Worm (Caenorhabditis elegans): ENCODE measurements around the gene rap-3.

The rap-3 gene

DNA sequence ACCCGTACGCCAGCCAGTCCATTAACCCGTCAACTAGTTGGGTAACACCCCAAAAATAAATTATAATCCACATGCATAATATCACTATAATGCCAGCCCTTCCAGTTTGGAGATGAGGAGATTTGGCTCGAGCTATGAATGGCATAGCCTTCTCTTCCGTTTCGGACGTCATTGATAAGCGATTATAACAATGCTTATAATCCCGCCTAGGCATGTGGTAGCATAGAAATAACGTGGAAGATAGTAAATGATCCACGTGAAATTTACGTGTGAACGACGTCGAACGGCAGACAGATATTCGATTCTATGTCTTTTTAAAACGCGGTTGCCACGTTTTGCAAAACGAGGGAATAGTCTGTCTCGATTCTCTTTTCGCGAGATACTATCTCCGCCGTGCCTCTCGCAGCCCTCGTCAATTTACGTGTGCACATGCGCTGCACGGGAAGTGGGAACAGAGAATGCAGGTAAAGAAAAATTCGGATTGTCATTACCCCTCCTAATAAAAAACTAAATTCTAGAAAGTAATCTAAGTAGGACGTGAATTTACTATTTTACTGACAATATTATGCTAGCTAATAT, 28.2 kb upstream of the rap-3 start (continued):
- TF ChIP-seq vab-15 (tag; optimal IDR thresholded peaks at IDR 0.05) = no peak
- TF ChIP-seq blmp-1 (tag; optimal IDR thresholded peaks at IDR 0.05) = peak; percentile 25
- no peak for TF ChIP-seq Y116A8C.19 (tag; optimal IDR thresholded peaks at IDR 0.05; ENCODE audit: borderline replicate concordance)
- no peak for TF ChIP-seq jun-1 (tag; optimal IDR thresholded peaks at IDR 0.05)
- no peak for TF ChIP-seq ces-1 (GFP tag; optimal IDR thresholded peaks at IDR 0.05)
- no peak for TF ChIP-seq nhr-47 (tag; optimal IDR thresholded peaks at IDR 0.05)
- TF ChIP-seq fos-1 (tag; optimal IDR thresholded peaks at IDR 0.05) = no peak
- peak; percentile 25 for TF ChIP-seq nhr-71 (tag; optimal IDR thresholded peaks at IDR 0.05)
- no peak for TF ChIP-seq mef-2 (tag; optimal IDR thresholded peaks at IDR 0.05)
- TF ChIP-seq sptf-1 (tag; optimal IDR thresholded peaks at IDR 0.05) = no peak
- no peak for TF ChIP-seq pqm-1 (tag; optimal IDR thresholded peaks at IDR 0.05)
- no peak for TF ChIP-seq nhr-237 (tag; optimal IDR thresholded peaks at IDR 0.05)
- peak; percentile 55 for TF ChIP-seq lin-14 (GFP tag; optimal IDR thresholded peaks at IDR 0.05)
- TF ChIP-seq ceh-63 (GFP tag; optimal IDR thresholded peaks at IDR 0.05) = no peak
- no peak for TF ChIP-seq nhr-28 (tag; optimal IDR thresholded peaks at IDR 0.05)
- no peak for TF ChIP-seq mdl-1 (tag; optimal IDR thresholded peaks at IDR 0.05)
- no peak for TF ChIP-seq isw-1 (GFP tag; IDR thresholded peaks at IDR 0.05)
- no peak for TF ChIP-seq tlp-1 (tag; optimal IDR thresholded peaks at IDR 0.05)
- no peak for TF ChIP-seq nhr-90 (tag; optimal IDR thresholded peaks at IDR 0.05; ENCODE audit: poor library complexity)
- peak; percentile 8 for TF ChIP-seq F16B12.6 (tag; optimal IDR thresholded peaks at IDR 0.05)
- TF ChIP-seq hlh-4 (tag; optimal IDR thresholded peaks at IDR 0.05) = no peak
- peak in 1 of 3 experiments; percentile 0 for TF ChIP-seq ceh-82 (tag; optimal IDR thresholded peaks at IDR 0.05)
- TF ChIP-seq zag-1 (tag; optimal IDR thresholded peaks at IDR 0.05) = no peak
- TF ChIP-seq lin-13 (GFP tag; optimal IDR thresholded peaks at IDR 0.05) = no peak
- TF ChIP-seq snu-23 (GFP tag; optimal IDR thresholded peaks at IDR 0.05) = peak; percentile 51
- no peak for TF ChIP-seq lin-39 (tag; optimal IDR thresholded peaks at IDR 0.05)
- TF ChIP-seq dsc-1 (tag; optimal IDR thresholded peaks at IDR 0.05) = peak; percentile 54
- TF ChIP-seq aha-1 (tag; optimal IDR thresholded peaks at IDR 0.05) = no peak
- TF ChIP-seq mep-1 (tag; optimal IDR thresholded peaks at IDR 0.05) = peak; percentile 5
- no peak for TF ChIP-seq nhr-12 (tag; optimal IDR thresholded peaks at IDR 0.05)
- no peak for TF ChIP-seq tbx-2 (tag; optimal IDR thresholded peaks at IDR 0.05)
- peak in 1 of 2 experiments; percentile 23 for TF ChIP-seq lin-35 (GFP tag; optimal IDR thresholded peaks at IDR 0.05)
- no peak for TF ChIP-seq lir-3 (tag; optimal IDR thresholded peaks at IDR 0.05; ENCODE audit: poor library complexity)
- no peak for TF ChIP-seq ets-5 (GFP tag; IDR thresholded peaks at IDR 0.05)
- peak; percentile 4; the same call in 1 of the 2 replicates for TF ChIP-seq nhr-19 (GFP tag; conservative IDR thresholded peaks at IDR 0.05)
- no peak for TF ChIP-seq nhr-11 (tag; optimal IDR thresholded peaks at IDR 0.05)
- TF ChIP-seq hlh-17 (GFP tag; optimal IDR thresholded peaks at IDR 0.05; ENCODE audit: borderline replicate concordance) = no peak

DNA sequence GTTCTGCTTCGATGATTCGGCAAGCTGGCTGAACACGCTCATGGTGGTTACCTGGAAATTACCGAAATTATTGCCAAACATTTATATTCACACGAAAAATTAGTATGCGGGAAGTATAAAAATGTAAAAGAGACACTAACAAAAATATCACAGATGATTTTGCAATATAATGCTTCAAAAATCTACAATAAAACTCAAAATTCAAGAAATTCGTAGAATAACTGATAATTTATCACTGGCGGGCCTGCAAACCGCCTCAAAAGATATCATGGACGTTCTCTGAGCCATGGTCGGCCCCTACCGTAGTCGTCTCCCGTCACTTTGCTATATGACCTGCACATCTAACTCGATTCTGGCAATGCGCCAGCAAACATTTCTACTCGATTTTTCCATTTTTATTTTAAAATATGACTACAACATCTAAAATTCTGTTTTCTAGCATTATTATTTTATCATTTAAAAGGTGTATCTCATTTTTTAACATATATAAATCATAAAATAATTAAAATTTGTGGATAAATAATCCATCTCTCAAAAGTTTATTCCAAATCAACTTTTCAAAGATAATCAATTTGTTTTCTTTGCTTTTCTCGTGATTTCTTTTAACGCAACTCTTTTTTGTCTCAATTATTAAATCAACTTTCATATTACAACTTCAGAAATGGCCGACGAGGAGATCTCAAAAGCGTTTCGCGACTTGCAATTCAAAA, 27.5 kb upstream of the rap-3 start, which contains the start of the genes F01G4.6 and pfd-1:
Gene F01G4.6 (minus strand): TSS at position 51 of the 710 bp plus-strand sequence.
Gene pfd-1 (plus strand): TSS at position 660 of the 710 bp plus-strand sequence.
- TF ChIP-seq unc-62 (GFP tag; optimal IDR thresholded peaks at IDR 0.05) = no peak
- TF ChIP-seq fkh-8 (tag; optimal IDR thresholded peaks at IDR 0.05) = peak; percentile 95
- no peak for TF ChIP-seq Y116A8C.19 (tag; optimal IDR thresholded peaks at IDR 0.05; ENCODE audit: borderline replicate concordance)
- TF ChIP-seq mef-2 (tag; optimal IDR thresholded peaks at IDR 0.05) = peak; percentile 53
- peak; percentile 64 for TF ChIP-seq fkh-4 (tag; optimal IDR thresholded peaks at IDR 0.05; ENCODE audit: borderline replicate concordance)
- no peak for TF ChIP-seq sptf-1 (tag; optimal IDR thresholded peaks at IDR 0.05)
- TF ChIP-seq lsy-2 (tag; optimal IDR thresholded peaks at IDR 0.05) = peak; percentile 99
- peak; percentile 37 for TF ChIP-seq aha-1 (tag; optimal IDR thresholded peaks at IDR 0.05)
- TF ChIP-seq pax-3 (tag; optimal IDR thresholded peaks at IDR 0.05) = peak; percentile 91
- TF ChIP-seq zip-4 (GFP tag; optimal IDR thresholded peaks at IDR 0.05) = peak; percentile 83
- peak; percentile 83 for TF ChIP-seq vab-15 (tag; optimal IDR thresholded peaks at IDR 0.05)
- TF ChIP-seq ets-5 (GFP tag; IDR thresholded peaks at IDR 0.05) = no peak
- TF ChIP-seq lin-14 (GFP tag; optimal IDR thresholded peaks at IDR 0.05) = peak; percentile 96
- peak; percentile 93 for TF ChIP-seq lin-13 (GFP tag; optimal IDR thresholded peaks at IDR 0.05)
- no peak for TF ChIP-seq egl-27 (tag; optimal IDR thresholded peaks at IDR 0.05)
- TF ChIP-seq snpc-4 (tag; optimal IDR thresholded peaks at IDR 0.05) = peak; percentile 80
- TF ChIP-seq mab-9 (GFP tag; IDR thresholded peaks at IDR 0.05) = peak; percentile 82
- peak; percentile 84 for TF ChIP-seq lir-3 (tag; optimal IDR thresholded peaks at IDR 0.05; ENCODE audit: poor library complexity)
- peak; percentile 88 for TF ChIP-seq fos-1 (tag; optimal IDR thresholded peaks at IDR 0.05)
- no peak for TF ChIP-seq nhr-12 (tag; optimal IDR thresholded peaks at IDR 0.05)
- peak; percentile 53 for TF ChIP-seq C34B4.2 (tag; optimal IDR thresholded peaks at IDR 0.05)
- peak; percentile 97 for TF ChIP-seq nhr-71 (tag; optimal IDR thresholded peaks at IDR 0.05)
- TF ChIP-seq unc-98 (GFP tag; IDR thresholded peaks at IDR 0.05) = no peak; the same call in 1 of the 2 replicates
- peak; percentile 91 for TF ChIP-seq jun-1 (tag; optimal IDR thresholded peaks at IDR 0.05)
- TF ChIP-seq tbx-2 (tag; optimal IDR thresholded peaks at IDR 0.05) = peak; percentile 93
- peak; percentile 86 for TF ChIP-seq aly-2 (tag; optimal IDR thresholded peaks at IDR 0.05)

Data from whole organism, L1 larva.